Worm (Caenorhabditis elegans) whole organism, early embryonic: Measurements from ENCODE around the gene C28H8.2.

Source experiments
- F13C5.2 ChIP-seq: sonication (generic microtip); optimal IDR thresholded peaks from 2 replicates; lab custom pipeline; 2017; ENCODE audit warnings: mild to moderate bottlenecking, missing genetic modification characterization, inconsistent platforms, missing compliant biosample characterization
- ama-1 ChIP-seq: fragments of 150-350 bp; optimal IDR thresholded peaks from 2 replicates; lab custom pipeline; 2014
- ceh-36 ChIP-seq: sonication (generic microtip); optimal IDR thresholded peaks from 2 replicates; lab custom pipeline; 2016; ENCODE audit warnings: missing genetic modification characterization, inconsistent platforms, missing compliant biosample characterization
- ets-7 ChIP-seq: sonication (generic microtip); optimal IDR thresholded peaks from 2 replicates; lab custom pipeline; 2016; ENCODE audit warnings: missing genotype, missing genetic modification characterization, missing compliant biosample characterization
- flt-1 ChIP-seq: fragments of 200-800 bp; sonication (Bioruptor generic); IDR thresholded peaks from 2 replicates; pipeline ENCODE4 v1.3.6; 2022; ENCODE audit warnings: missing genetic modification characterization, missing compliant biosample characterization
- hmbx-1 ChIP-seq: sonication (generic microtip); optimal IDR thresholded peaks from 2 replicates; lab custom pipeline; 2016; ENCODE audit warnings: mild to moderate bottlenecking, missing genetic modification characterization, missing compliant biosample characterization
- hnd-1 ChIP-seq: sonication (generic microtip); optimal IDR thresholded peaks from 2 replicates; lab custom pipeline; 2016; ENCODE audit warnings: missing genetic modification characterization, missing compliant biosample characterization
- sea-1 ChIP-seq: fragments of 200-800 bp; sonication (Bioruptor generic); conservative IDR thresholded peaks from 2 replicates; pipeline ENCODE4 v1.3.6; 2022; ENCODE audit warnings: missing genetic modification characterization, missing compliant biosample characterization
- tbx-11 ChIP-seq: fragments of 200-800 bp; sonication (Bioruptor generic); IDR thresholded peaks from 2 replicates; pipeline ENCODE4 v1.3.6; 2022; ENCODE audit warnings: missing genetic modification characterization, missing compliant biosample characterization
- tbx-37 ChIP-seq: fragments of 200-800 bp; sonication (Bioruptor generic); conservative IDR thresholded peaks from 2 replicates; pipeline ENCODE4 v1.3.6; 2022; ENCODE audit warnings: missing genetic modification reagents, missing genetic modification characterization, missing compliant biosample characterization

DNA sequence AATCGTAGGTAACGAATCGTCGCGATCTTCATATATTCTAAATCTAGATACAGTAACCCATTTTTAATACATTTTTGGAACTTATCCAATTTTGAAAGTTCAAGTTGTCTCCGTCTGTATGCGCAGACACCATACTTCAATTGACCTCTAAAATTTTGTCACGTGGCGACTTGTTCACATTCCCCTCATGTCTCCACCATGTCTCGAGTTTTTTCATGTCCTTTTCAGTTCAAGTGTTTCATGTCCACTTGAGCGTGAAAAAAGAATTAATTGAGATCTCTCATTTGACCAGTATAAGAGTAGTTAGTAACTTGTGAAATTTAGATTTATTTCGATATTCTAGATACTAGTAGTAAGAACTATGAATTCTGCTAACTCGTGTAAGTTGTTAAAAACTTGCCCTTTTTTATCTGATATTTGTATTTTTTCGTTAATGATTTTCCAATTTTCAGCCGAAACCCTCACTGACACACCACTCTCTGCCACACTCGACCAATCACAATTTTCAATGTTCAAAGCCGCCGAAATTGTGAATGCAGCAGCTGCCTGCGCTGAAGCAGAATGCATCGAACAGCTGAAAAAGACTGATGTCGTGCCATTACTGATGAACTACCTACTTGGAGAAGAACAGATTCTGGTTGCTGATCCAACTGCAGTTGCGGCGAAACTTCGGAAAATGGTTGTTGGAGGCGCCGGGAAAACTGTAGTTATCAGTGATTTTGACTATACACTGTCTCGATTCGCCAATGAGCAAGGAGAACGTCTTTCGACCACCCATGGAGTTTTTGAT lies 31.7 kb downstream of the C28H8.2 start:
- TF ChIP-seq ama-1 (no peak), tbx-37 (GFP tag; lab: Robert Waterston, UW) (no peak), F13C5.2 (tag; lab: Kevin White, UChicago) (no peak), ceh-36 (tag; lab: Kevin White, UChicago) (no peak), sea-1 (GFP tag; lab: Robert Waterston, UW) (no peak), flt-1 (GFP tag; lab: Robert Waterston, UW) (no peak), hmbx-1 (no peak), ets-7 (tag; lab: Kevin White, UChicago) (no peak), tbx-11 (no peak), hnd-1 (tag; lab: Kevin White, UChicago) (no peak)
